Fruit fly (Drosophila melanogaster) whole organism, embryonic: Measurements from ENCODE around the gene CG14657.

Source experiments
- Bdp1 ChIP-seq: fragments of 200-800 bp; sonication (Bioruptor generic); optimal IDR thresholded peaks from 3 replicates; lab custom pipeline; 2016; ENCODE audit warnings: missing biosample characterization, missing genetic modification characterization
- CG10267 ChIP-seq: fragments of 200-800 bp; sonication (Bioruptor generic); optimal IDR thresholded peaks from 2 replicates; lab custom pipeline; 2018; ENCODE audit warnings: missing biosample characterization, mild to moderate bottlenecking, missing genetic modification characterization, moderate library complexity
- CG11398 ChIP-seq: fragments of 200-800 bp; sonication (Bioruptor generic); optimal IDR thresholded peaks from 2 replicates; lab custom pipeline; 2016; ENCODE audit warnings: missing biosample characterization, missing genetic modification characterization
- CG11723 ChIP-seq: fragments of 200-800 bp; sonication (Bioruptor generic); optimal IDR thresholded peaks from 2 replicates; lab custom pipeline; 2017; ENCODE audit warnings: missing biosample characterization, mild to moderate bottlenecking, missing genetic modification characterization
- CG13624 ChIP-seq: fragments of 200-800 bp; sonication (Bioruptor generic); optimal IDR thresholded peaks from 2 replicates; lab custom pipeline; 2016; ENCODE audit warnings: missing biosample characterization, missing genetic modification characterization
- CG15601 ChIP-seq: fragments of 200-800 bp; sonication (Bioruptor generic); optimal IDR thresholded peaks from 3 replicates; lab custom pipeline; 2019; ENCODE audit warnings: missing biosample characterization, mild to moderate bottlenecking, missing genetic modification characterization, moderate library complexity
- CG17802 ChIP-seq: fragments of 200-800 bp; sonication (Bioruptor generic); optimal IDR thresholded peaks from 2 replicates; lab custom pipeline; 2018; ENCODE audit warnings: missing biosample characterization, mild to moderate bottlenecking, missing genetic modification characterization, moderate library complexity
- CG1832 ChIP-seq: fragments of 200-800 bp; sonication (Bioruptor generic); optimal IDR thresholded peaks from 2 replicates; lab custom pipeline; 2017; ENCODE audit warnings: missing biosample characterization, mild to moderate bottlenecking, missing genetic modification characterization, inconsistent platforms
- CG18599 ChIP-seq: fragments of 200-800 bp; sonication (Bioruptor generic); optimal IDR thresholded peaks from 3 replicates; lab custom pipeline; 2017; ENCODE audit warnings: missing biosample characterization, missing genetic modification characterization, mild to moderate bottlenecking, moderate library complexity, missing genetic modification reagents
- CG2875 ChIP-seq: fragments of 200-800 bp; sonication (Bioruptor generic); optimal IDR thresholded peaks from 2 replicates; lab custom pipeline; 2017; ENCODE audit warnings: missing biosample characterization, mild to moderate bottlenecking, missing genetic modification characterization, missing genetic modification reagents
- CG31388 ChIP-seq: fragments of 200-800 bp; sonication (Bioruptor generic); optimal IDR thresholded peaks from 2 replicates; lab custom pipeline; 2016; ENCODE audit warnings: missing biosample characterization, missing genetic modification characterization
- CG3163 ChIP-seq: fragments of 200-800 bp; sonication (Bioruptor generic); optimal IDR thresholded peaks from 3 replicates; lab custom pipeline; 2016; ENCODE audit warnings: missing biosample characterization, missing genetic modification characterization
- CG33557 ChIP-seq: fragments of 200-800 bp; sonication (Bioruptor generic); optimal IDR thresholded peaks from 2 replicates; lab custom pipeline; 2019; ENCODE audit warnings: missing biosample characterization, mild to moderate bottlenecking, missing genetic modification characterization, moderate library complexity
- CG4282 ChIP-seq: fragments of 200-800 bp; sonication (Bioruptor generic); optimal IDR thresholded peaks from 2 replicates; lab custom pipeline; 2016; ENCODE audit warnings: missing biosample characterization, missing genetic modification characterization
- CG4360 ChIP-seq: fragments of 200-800 bp; sonication (Bioruptor generic); IDR thresholded peaks from 2 replicates; pipeline ENCODE4 v1.3.6; 2022; ENCODE audit warnings: missing biosample characterization, missing genetic modification characterization
- CG7271 ChIP-seq: fragments of 200-800 bp; sonication (Bioruptor generic); optimal IDR thresholded peaks from 2 replicates; lab custom pipeline; 2018; ENCODE audit warnings: missing biosample characterization, mild to moderate bottlenecking, missing genetic modification characterization, moderate library complexity
- CG7357 ChIP-seq: fragments of 200-800 bp; sonication (Bioruptor generic); IDR thresholded peaks from 3 replicates; pipeline ENCODE4 v1.3.6; 2022; ENCODE audit warnings: missing biosample characterization, missing genetic modification characterization
- CG8359 ChIP-seq: fragments of 200-800 bp; sonication (Bioruptor generic); optimal IDR thresholded peaks from 2 replicates; lab custom pipeline; 2017; ENCODE audit warnings: missing biosample characterization, mild to moderate bottlenecking, missing genetic modification characterization, borderline replicate concordance
- CG9797 ChIP-seq: fragments of 200-800 bp; sonication (Bioruptor generic); optimal IDR thresholded peaks from 3 replicates; lab custom pipeline; 2018; ENCODE audit warnings: missing biosample characterization, mild to moderate bottlenecking, missing genetic modification characterization
- CrebB ChIP-seq: fragments of 200-800 bp; sonication (Bioruptor generic); optimal IDR thresholded peaks from 3 replicates; lab custom pipeline; 2018; ENCODE audit warnings: missing biosample characterization, mild to moderate bottlenecking, missing genetic modification characterization
- D19B ChIP-seq: fragments of 200-800 bp; sonication (Bioruptor generic); optimal IDR thresholded peaks from 2 replicates; lab custom pipeline; 2017; ENCODE audit warnings: missing biosample characterization, mild to moderate bottlenecking, missing genetic modification characterization
- Dbx ChIP-seq: fragments of 200-800 bp; sonication (Bioruptor generic); IDR thresholded peaks from 3 replicates; pipeline ENCODE4 v1.3.6; 2022; ENCODE audit warnings: missing biosample characterization, missing genetic modification characterization
- Dll ChIP-seq: fragments of 200-800 bp; sonication (Bioruptor generic); IDR thresholded peaks from 4 replicates; pipeline ENCODE4 v1.3.6; 2022; ENCODE audit warnings: missing biosample characterization, missing genetic modification characterization; ENCODE audit not compliant: partially characterized antibody
- ERR ChIP-seq: fragments of 200-800 bp; sonication (Bioruptor generic); optimal IDR thresholded peaks from 2 replicates; lab custom pipeline; 2016; ENCODE audit warnings: missing biosample characterization, missing genetic modification characterization
- Fer3 ChIP-seq: fragments of 200-800 bp; sonication (Bioruptor generic); optimal IDR thresholded peaks from 2 replicates; lab custom pipeline; 2018; ENCODE audit warnings: missing biosample characterization, mild to moderate bottlenecking, missing genetic modification characterization, moderate library complexity
- Jarid2 ChIP-seq: fragments of 200-800 bp; sonication (Bioruptor generic); optimal IDR thresholded peaks from 3 replicates; lab custom pipeline; 2017; ENCODE audit warnings: mild to moderate bottlenecking, missing biosample characterization, missing genetic modification reagents, missing genetic modification characterization
- Med ChIP-seq: fragments of 200-800 bp; sonication (Bioruptor generic); peaks from one replicate; lab custom pipeline; 2016; ENCODE audit warnings: missing biosample characterization, missing genetic modification characterization, mild to moderate bottlenecking, inconsistent platforms, moderate library complexity
- Sry-β ChIP-seq: fragments of 200-800 bp; sonication (Bioruptor generic); optimal IDR thresholded peaks from 2 replicates; lab custom pipeline; 2018; ENCODE audit warnings: missing biosample characterization, mild to moderate bottlenecking, missing genetic modification characterization, moderate library complexity
- Stat92E ChIP-seq, 3 experiments: fragments of >200 bp in 2 of 3; fragments of 200-800 bp in 1 of 3; sonication (Bioruptor generic) in 1 of 3; optimal IDR thresholded peaks; 2 replicates each; lab custom pipeline; 2017 to 2019; ENCODE audit warnings: missing biosample characterization in 3 of 3, missing genetic modification characterization in 3 of 3, mild to moderate bottlenecking in 1 of 3, moderate library complexity in 1 of 3
- ac ChIP-seq: fragments of 200-800 bp; sonication (Bioruptor generic); optimal IDR thresholded peaks from 3 replicates; lab custom pipeline; 2017; ENCODE audit warnings: missing biosample characterization, mild to moderate bottlenecking, missing genetic modification characterization
- chn ChIP-seq: fragments of 200-800 bp; sonication (Bioruptor generic); optimal IDR thresholded peaks from 2 replicates; lab custom pipeline; 2016; ENCODE audit warnings: missing biosample characterization, missing genetic modification characterization
- ewg ChIP-seq: fragments of 200-800 bp; sonication (Bioruptor generic); optimal IDR thresholded peaks from 3 replicates; lab custom pipeline; 2017; ENCODE audit warnings: mild to moderate bottlenecking, missing biosample characterization, missing genetic modification reagents, missing genetic modification characterization
- gcm ChIP-seq: fragments of 200-800 bp; sonication (Bioruptor generic); optimal IDR thresholded peaks from 2 replicates; lab custom pipeline; 2019; ENCODE audit warnings: missing biosample characterization, mild to moderate bottlenecking, missing genetic modification characterization, moderate library complexity
- gem ChIP-seq: fragments of 200-800 bp; sonication (Bioruptor generic); optimal IDR thresholded peaks from 2 replicates; lab custom pipeline; 2019; ENCODE audit warnings: missing biosample characterization, mild to moderate bottlenecking, missing genetic modification characterization, moderate library complexity
- hkb ChIP-seq, 2 experiments: fragments of 200-800 bp in 1 of 2; fragments of >200 bp in 1 of 2; sonication (Bioruptor generic) in 1 of 2; IDR thresholded peaks in 1 of 2; optimal IDR thresholded peaks in 1 of 2; 2 replicates each; pipeline versions ENCODE4 v1.3.6 to Lab custom; 2017 to 2022; ENCODE audit warnings: missing biosample characterization in 1 of 2, missing genetic modification characterization in 1 of 2
- insv ChIP-seq, 2 experiments: fragments of 200-800 bp; sonication (Bioruptor generic); optimal IDR thresholded peaks; 3 replicates each; lab custom pipeline; 2016 to 2018; ENCODE audit warnings: missing biosample characterization in 2 of 2, missing genetic modification characterization in 2 of 2
- lov ChIP-seq, 2 experiments: fragments of 200-800 bp in 1 of 2; fragments of >200 bp in 1 of 2; sonication (Bioruptor generic) in 1 of 2; IDR thresholded peaks in 1 of 2; optimal IDR thresholded peaks in 1 of 2; 2 replicates in 1 of 2; 3 replicates in 1 of 2; pipeline versions ENCODE4 v1.3.6 to Lab custom; 2017 to 2022; ENCODE audit warnings: missing biosample characterization in 1 of 2, missing genetic modification characterization in 1 of 2
- nerfin-1 ChIP-seq: fragments of 200-800 bp; sonication (Bioruptor generic); optimal IDR thresholded peaks from 3 replicates; lab custom pipeline; 2019; ENCODE audit warnings: missing biosample characterization, mild to moderate bottlenecking, missing genetic modification characterization, moderate library complexity
- nmo ChIP-seq: fragments of 200-800 bp; sonication (Bioruptor generic); optimal IDR thresholded peaks from 2 replicates; lab custom pipeline; 2018; ENCODE audit warnings: missing biosample characterization, mild to moderate bottlenecking, missing genetic modification characterization, moderate library complexity
- prd ChIP-seq, 3 experiments: fragments of >200 bp in 2 of 3; fragments of 200-800 bp in 1 of 3; sonication (Bioruptor generic) in 1 of 3; optimal IDR thresholded peaks in 2 of 3; IDR thresholded peaks in 1 of 3; 2 replicates in 2 of 3; 3 replicates in 1 of 3; pipeline versions ENCODE4 v1.3.6 to Lab custom; 2017 to 2022; ENCODE audit warnings: missing biosample characterization in 1 of 3, missing genetic modification characterization in 1 of 3
- rib ChIP-seq: fragments of 200-800 bp; sonication (Bioruptor generic); IDR thresholded peaks from 2 replicates; pipeline ENCODE4 v1.3.6; 2022; ENCODE audit warnings: missing biosample characterization, missing genetic modification characterization
- sd ChIP-seq: fragments of 200-800 bp; sonication (Bioruptor generic); optimal IDR thresholded peaks from 3 replicates; lab custom pipeline; 2018; ENCODE audit warnings: missing biosample characterization, mild to moderate bottlenecking, missing genetic modification characterization, moderate library complexity
- sna ChIP-seq: fragments of 200-800 bp; sonication (Bioruptor generic); IDR thresholded peaks from 2 replicates; pipeline ENCODE4 v1.3.6; 2022; ENCODE audit warnings: missing biosample characterization, missing genetic modification characterization; ENCODE audit not compliant: partially characterized antibody
- so ChIP-seq: fragments of 200-800 bp; sonication (Bioruptor generic); IDR thresholded peaks from 3 replicates; pipeline ENCODE4 v1.3.6; 2022; ENCODE audit warnings: missing biosample characterization, missing genetic modification characterization
- stc ChIP-seq: fragments of 200-800 bp; sonication (Bioruptor generic); IDR thresholded peaks from 2 replicates; pipeline ENCODE4 v1.3.6; 2022; ENCODE audit warnings: missing biosample characterization, missing genetic modification characterization
- trh ChIP-seq: fragments of 200-800 bp; sonication (Bioruptor generic); optimal IDR thresholded peaks from 2 replicates; lab custom pipeline; 2016; ENCODE audit warnings: missing biosample characterization, missing genetic modification characterization
- zen2 ChIP-seq: fragments of 200-800 bp; sonication (Bioruptor generic); IDR thresholded peaks from 3 replicates; pipeline ENCODE4 v1.3.6; 2022; ENCODE audit warnings: missing biosample characterization, missing genetic modification characterization; ENCODE audit not compliant: partially characterized antibody

Gene CG14657

DNA sequence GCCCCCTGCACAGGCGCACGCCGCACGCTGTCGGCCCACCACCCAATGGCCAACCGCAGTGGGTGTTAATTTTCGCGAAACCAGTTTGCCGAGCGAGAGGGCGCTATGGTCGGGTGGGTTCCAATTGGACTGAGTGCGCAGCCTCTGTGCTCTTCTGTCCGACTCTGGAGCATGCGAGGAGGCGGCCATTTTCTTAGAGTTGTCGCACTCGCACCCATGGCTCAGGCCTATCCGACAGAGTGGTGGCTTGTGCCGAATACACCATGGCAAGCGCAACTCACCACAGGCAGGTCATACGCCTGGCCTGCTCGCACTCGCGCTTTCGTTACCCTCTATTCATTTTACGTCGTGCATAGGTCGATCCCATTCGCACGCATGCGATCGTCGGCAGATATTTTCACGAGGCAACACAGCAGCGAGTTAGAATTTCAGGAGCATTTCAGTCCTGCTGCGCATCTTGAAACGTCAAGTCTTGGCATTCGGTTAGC is 31.2 kb upstream of the CG14657 start, which contains the start of gene opa (continued):
- TF ChIP-seq CG13624 (GFP tag; lab: Kevin White, UChicago) (no peak), CG7271 (tag; lab: Kevin White, UChicago) (peak; percentile 52), trh (GFP tag; lab: Kevin White, UChicago) (no peak), hkb (optimal IDR thresholded peaks at IDR 0.05; lab: Kevin White, UChicago) (no peak), hkb (GFP tag; IDR thresholded peaks at IDR 0.05; lab: Robert Waterston, UW) (peak; percentile 44), CG11723 (GFP tag; lab: Kevin White, UChicago) (no peak), D19B (GFP tag; lab: Kevin White, UChicago) (no peak), prd (optimal IDR thresholded peaks at IDR 0.05; lab: Kevin White, UChicago) (no peak), prd (GFP tag; IDR thresholded peaks at IDR 0.05; lab: Robert Waterston, UW) (no peak), chn (peak; percentile 54), Dbx (GFP tag; lab: Robert Waterston, UW) (peak; percentile 27; the same call in 1 of the 3 replicates), CG11398 (GFP tag; lab: Kevin White, UChicago) (no peak), CG15601 (peak; percentile 13), CG10267 (no peak), gem (no peak), Dll (GFP tag; lab: Robert Waterston, UW) (no peak), CG17802 (tag; lab: Kevin White, UChicago) (no peak), so (GFP tag; lab: Robert Waterston, UW) (peak; percentile 39; the same call in 1 of the 3 replicates), CG33557 (GFP tag; lab: Kevin White, UChicago) (no peak), sd (tag; lab: Kevin White, UChicago) (peak; percentile 13), CG18599 (GFP tag; lab: Kevin White, UChicago) (no peak), nmo (GFP tag; lab: Kevin White, UChicago) (peak; percentile 28), stc (GFP tag; lab: Robert Waterston, UW) (peak; percentile 7; the same call in 1 of the 2 replicates), Bdp1 (GFP tag; lab: Kevin White, UChicago) (no peak), CG1832 (GFP tag; lab: Kevin White, UChicago) (peak; percentile 100), CG4360 (GFP tag; lab: Robert Waterston, UW) (peak; percentile 27; the same call in 1 of the 2 replicates), CG4282 (GFP tag; lab: Kevin White, UChicago) (no peak), nerfin-1 (tag; lab: Kevin White, UChicago) (peak; percentile 5), insv (GFP tag; optimal IDR thresholded peaks at IDR 0.05; lab: Kevin White, UChicago) (peak; percentile 73 to 96), Med (peak; percentile 82), CG31388 (GFP tag; lab: Kevin White, UChicago) (no peak), Jarid2 (GFP tag; lab: Kevin White, UChicago) (peak; percentile 89), Sry-β (GFP tag; lab: Kevin White, UChicago) (no peak), rib (peak; percentile 75), ERR (GFP tag; lab: Kevin White, UChicago) (no peak), CG9797 (no peak), ac (GFP tag; lab: Kevin White, UChicago) (peak; percentile 6), zen2 (GFP tag; lab: Robert Waterston, UW) (0 out of 3 replicates have a peak, but pooled peaks have one; percentile 15), CrebB (tag; lab: Kevin White, UChicago) (no peak), Stat92E (GFP tag; optimal IDR thresholded peaks at IDR 0.05; lab: Kevin White, UChicago) (peak in 1 of 3 experiments; percentile 56), ewg (GFP tag; lab: Kevin White, UChicago) (peak; percentile 96), CG2875 (GFP tag; lab: Kevin White, UChicago) (no peak), Fer3 (tag; lab: Kevin White, UChicago) (no peak), sna (GFP tag; lab: Robert Waterston, UW) (0 out of 2 replicates have a peak, but pooled peaks have one; percentile 21), CG3163 (GFP tag; lab: Kevin White, UChicago) (no peak), lov (optimal IDR thresholded peaks at IDR 0.05; lab: Kevin White, UChicago) (no peak), lov (GFP tag; IDR thresholded peaks at IDR 0.05; lab: Robert Waterston, UW) (0 out of 3 replicates have a peak, but pooled peaks have one; percentile 6), CG8359 (GFP tag; lab: Kevin White, UChicago) (no peak), CG7357 (GFP tag; lab: Robert Waterston, UW) (no peak), gcm (GFP tag; lab: Kevin White, UChicago) (peak; percentile 48)
